Worm (Caenorhabditis elegans) whole organism, L1 larva: Measurements from ENCODE around the gene fbxb-106.
A peak's percentile ranks its signal among the peaks of the same experiment; 100 is the strongest.

ENCODE experiments used
- C16A3.4 ChIP-seq: fragments of 150-350 bp; optimal IDR thresholded peaks from 2 replicates; lab custom pipeline; 2014; ENCODE audit warnings: missing biosample characterization, missing genetic modification characterization
- Y116A8C.19 ChIP-seq: sonication (generic microtip); optimal IDR thresholded peaks from 2 replicates; lab custom pipeline; 2016; ENCODE audit warnings: missing compliant biosample characterization, missing genetic modification characterization, borderline replicate concordance
- alr-1 ChIP-seq: fragments of 200-800 bp; sonication (Bioruptor generic); optimal IDR thresholded peaks from 2 replicates; lab custom pipeline; 2018; ENCODE audit warnings: borderline replicate concordance, mild to moderate bottlenecking, missing genetic modification characterization, missing compliant biosample characterization
- blmp-1 ChIP-seq: fragments of 150-350 bp; optimal IDR thresholded peaks from 2 replicates; lab custom pipeline; 2014; ENCODE audit warnings: missing biosample characterization, missing genetic modification characterization
- ceh-82 ChIP-seq, 3 experiments: fragments of 150-350 bp in 1 of 3; sonication (generic microtip) in 2 of 3; optimal IDR thresholded peaks; 2 replicates each; lab custom pipeline; 2014 to 2017; ENCODE audit warnings: missing biosample characterization in 3 of 3, missing genetic modification characterization in 3 of 3
- ceh-88 ChIP-seq: fragments of 200-800 bp; sonication (Bioruptor generic); IDR thresholded peaks from 2 replicates; pipeline ENCODE4 v1.3.6; 2022; ENCODE audit warnings: missing genetic modification characterization, missing compliant biosample characterization
- efl-3 ChIP-seq: fragments of 200-800 bp; sonication (Bioruptor generic); optimal IDR thresholded peaks from 2 replicates; lab custom pipeline; 2018; ENCODE audit warnings: mild to moderate bottlenecking, missing genetic modification characterization, missing compliant biosample characterization
- egl-27 ChIP-seq, 2 experiments: fragments of 150-350 bp in 1 of 2; sonication (generic microtip); optimal IDR thresholded peaks; 3 replicates each; lab custom pipeline; 2017 to 2018; ENCODE audit warnings: missing biosample characterization in 2 of 2, missing genetic modification characterization in 2 of 2, missing genetic modification reagents in 2 of 2
- elt-2 ChIP-seq: sonication (generic microtip); optimal IDR thresholded peaks from 2 replicates; lab custom pipeline; 2016; ENCODE audit warnings: missing genetic modification characterization, mild to moderate bottlenecking, inconsistent platforms, missing compliant biosample characterization, missing genetic modification reagents
- elt-3 ChIP-seq, 6 experiments: fragments of 150-350 bp in 1 of 6; sonication (generic microtip); optimal IDR thresholded peaks; 2 replicates each; lab custom pipeline; 2017 to 2018; ENCODE audit warnings: missing biosample characterization in 6 of 6, missing genetic modification characterization in 6 of 6, inconsistent platforms in 1 of 6
- ets-5 ChIP-seq: fragments of 200-800 bp; sonication (Bioruptor generic); IDR thresholded peaks from 2 replicates; pipeline ENCODE4 v1.3.6; 2022; ENCODE audit warnings: missing genetic modification characterization, missing compliant biosample characterization
- fkh-10 ChIP-seq: sonication (generic microtip); optimal IDR thresholded peaks from 2 replicates; lab custom pipeline; 2017; ENCODE audit warnings: missing biosample characterization, missing genetic modification reagents, missing genetic modification characterization
- fkh-4 ChIP-seq: sonication (generic microtip); optimal IDR thresholded peaks from 2 replicates; lab custom pipeline; 2016; ENCODE audit warnings: missing compliant biosample characterization, missing genetic modification characterization, borderline replicate concordance
- hlh-4 ChIP-seq: sonication (generic microtip); optimal IDR thresholded peaks from 2 replicates; lab custom pipeline; 2016; ENCODE audit warnings: mild to moderate bottlenecking, missing genetic modification characterization, missing compliant biosample characterization
- hpl-2 ChIP-seq: fragments of 150-350 bp; optimal IDR thresholded peaks from 2 replicates; lab custom pipeline; 2014; ENCODE audit warnings: missing biosample characterization, missing genetic modification reagents, missing genetic modification characterization
- irx-1 ChIP-seq: sonication (generic microtip); optimal IDR thresholded peaks from 2 replicates; lab custom pipeline; 2016; ENCODE audit warnings: missing genetic modification characterization, missing compliant biosample characterization
- isw-1 ChIP-seq: fragments of 200-800 bp; sonication (Bioruptor generic); IDR thresholded peaks from 2 replicates; pipeline ENCODE4 v1.3.6; 2022; ENCODE audit warnings: missing genetic modification characterization, missing compliant biosample characterization
- jun-1 ChIP-seq: fragments of 150-350 bp; optimal IDR thresholded peaks from 2 replicates; lab custom pipeline; 2014; ENCODE audit warnings: missing biosample characterization, missing genetic modification reagents, missing genetic modification characterization
- lin-13 ChIP-seq: fragments of 150-350 bp; optimal IDR thresholded peaks from 2 replicates; lab custom pipeline; 2014; ENCODE audit warnings: missing biosample characterization, missing genetic modification reagents, missing genetic modification characterization
- lin-14 ChIP-seq: fragments of 200-800 bp; sonication (Bioruptor generic); optimal IDR thresholded peaks from 2 replicates; lab custom pipeline; 2018; ENCODE audit warnings: mild to moderate bottlenecking, missing genetic modification characterization, moderate library complexity, missing compliant biosample characterization
- lin-15B ChIP-seq: fragments of 150-350 bp; sonication (generic microtip); optimal IDR thresholded peaks from 3 replicates; lab custom pipeline; 2014; ENCODE audit warnings: missing biosample characterization, missing genetic modification characterization
- lin-39 ChIP-seq: fragments of 150-350 bp; optimal IDR thresholded peaks from 2 replicates; lab custom pipeline; 2014; ENCODE audit warnings: missing biosample characterization, missing genetic modification reagents, missing genetic modification characterization
- lir-3 ChIP-seq: sonication (generic microtip); optimal IDR thresholded peaks from 2 replicates; lab custom pipeline; 2016; ENCODE audit warnings: mild to moderate bottlenecking, missing genetic modification characterization, moderate library complexity, missing compliant biosample characterization; ENCODE audit not compliant: poor library complexity
- lsy-2 ChIP-seq, 2 experiments: fragments of 150-350 bp; optimal IDR thresholded peaks; 2 replicates each; lab custom pipeline; 2014; ENCODE audit warnings: missing biosample characterization in 2 of 2, missing genetic modification characterization in 2 of 2
- mab-9 ChIP-seq: fragments of 200-800 bp; sonication (Bioruptor generic); IDR thresholded peaks from 2 replicates; pipeline ENCODE4 v1.3.6; 2022; ENCODE audit warnings: missing genetic modification reagents, missing genetic modification characterization, missing compliant biosample characterization
- mdl-1 ChIP-seq, 2 experiments: fragments of 150-350 bp; optimal IDR thresholded peaks; 2 replicates each; lab custom pipeline; 2014 to 2017; ENCODE audit warnings: missing biosample characterization in 2 of 2, missing genetic modification characterization in 2 of 2, inconsistent platforms in 1 of 2
- nhr-11 ChIP-seq: fragments of 150-350 bp; optimal IDR thresholded peaks from 2 replicates; lab custom pipeline; 2014; ENCODE audit warnings: missing biosample characterization, missing genetic modification characterization
- nhr-19 ChIP-seq: fragments of 200-800 bp; sonication (Bioruptor generic); conservative IDR thresholded peaks from 2 replicates; pipeline ENCODE4 v1.3.6; 2022; ENCODE audit warnings: missing genetic modification characterization, missing compliant biosample characterization
- nhr-28 ChIP-seq: fragments of 150-350 bp; optimal IDR thresholded peaks from 2 replicates; lab custom pipeline; 2014; ENCODE audit warnings: missing biosample characterization, missing genetic modification characterization
- nhr-76 ChIP-seq: sonication (generic microtip); optimal IDR thresholded peaks from 2 replicates; lab custom pipeline; 2017; ENCODE audit warnings: missing biosample characterization, missing genetic modification characterization
- nhr-77 ChIP-seq: fragments of 150-350 bp; optimal IDR thresholded peaks from 2 replicates; lab custom pipeline; 2014; ENCODE audit warnings: missing biosample characterization, missing genetic modification characterization
- nhr-85 ChIP-seq: sonication (generic microtip); peaks from one replicate; lab custom pipeline; 2016; ENCODE audit warnings: missing genetic modification characterization, inconsistent platforms, missing compliant biosample characterization
- pag-3 ChIP-seq: sonication (generic microtip); optimal IDR thresholded peaks from 2 replicates; lab custom pipeline; 2017; ENCODE audit warnings: missing genetic modification characterization, mild to moderate bottlenecking, missing compliant biosample characterization, antibody characterized with exemption, borderline replicate concordance; ENCODE audit not compliant: insufficient read depth
- pax-3 ChIP-seq: fragments of 200-800 bp; sonication (Bioruptor generic); optimal IDR thresholded peaks from 2 replicates; lab custom pipeline; 2018; ENCODE audit warnings: mild to moderate bottlenecking, missing genetic modification characterization, moderate library complexity, missing compliant biosample characterization
- pqm-1 ChIP-seq: sonication (generic microtip); optimal IDR thresholded peaks from 3 replicates; lab custom pipeline; 2017; ENCODE audit warnings: missing biosample characterization, missing genetic modification characterization
- rnt-1 ChIP-seq: sonication (generic microtip); optimal IDR thresholded peaks from 2 replicates; lab custom pipeline; 2016; ENCODE audit warnings: mild to moderate bottlenecking, missing genetic modification characterization, moderate library complexity, missing compliant biosample characterization
- skn-1 ChIP-seq: fragments of 150-350 bp; optimal IDR thresholded peaks from 2 replicates; lab custom pipeline; 2014; ENCODE audit warnings: missing biosample characterization, missing genetic modification characterization
- snpc-4 ChIP-seq: fragments of 150-350 bp; optimal IDR thresholded peaks from 2 replicates; lab custom pipeline; 2014; ENCODE audit warnings: missing biosample characterization, missing genetic modification characterization
- sox-4 ChIP-seq: sonication (generic microtip); optimal IDR thresholded peaks from 2 replicates; lab custom pipeline; 2016; ENCODE audit warnings: missing genetic modification characterization, missing compliant biosample characterization
- sup-37 ChIP-seq: fragments of 200-800 bp; sonication (Bioruptor generic); optimal IDR thresholded peaks from 2 replicates; lab custom pipeline; 2018; ENCODE audit warnings: mild to moderate bottlenecking, missing genetic modification characterization, missing compliant biosample characterization
- tbx-2 ChIP-seq: sonication (generic microtip); optimal IDR thresholded peaks from 2 replicates; lab custom pipeline; 2016; ENCODE audit warnings: missing genetic modification characterization, missing compliant biosample characterization
- tlp-1 ChIP-seq: fragments of 150-350 bp; optimal IDR thresholded peaks from 2 replicates; lab custom pipeline; 2014; ENCODE audit warnings: missing biosample characterization, missing genetic modification characterization
- unc-130 ChIP-seq: fragments of 150-350 bp; optimal IDR thresholded peaks from 2 replicates; lab custom pipeline; 2017; ENCODE audit warnings: missing biosample characterization, missing genetic modification characterization, inconsistent platforms
- unc-30 ChIP-seq: sonication (generic microtip); optimal IDR thresholded peaks from 2 replicates; lab custom pipeline; 2017; ENCODE audit warnings: missing biosample characterization, missing genetic modification characterization
- unc-86 ChIP-seq: sonication (generic microtip); optimal IDR thresholded peaks from 2 replicates; lab custom pipeline; 2016; ENCODE audit warnings: missing genetic modification characterization, missing compliant biosample characterization
- unc-98 ChIP-seq: fragments of 200-800 bp; sonication (Bioruptor generic); IDR thresholded peaks from 2 replicates; pipeline ENCODE4 v1.3.6; 2022; ENCODE audit warnings: missing genetic modification characterization, missing compliant biosample characterization
- vab-15 ChIP-seq: sonication (generic microtip); optimal IDR thresholded peaks from 2 replicates; lab custom pipeline; 2017; ENCODE audit warnings: missing genotype, mild to moderate bottlenecking, missing genetic modification characterization, missing compliant biosample characterization
- zip-4 ChIP-seq: fragments of 200-800 bp; sonication (Bioruptor generic); optimal IDR thresholded peaks from 2 replicates; lab custom pipeline; 2018; ENCODE audit warnings: mild to moderate bottlenecking, missing genetic modification characterization, moderate library complexity, missing compliant biosample characterization
- ztf-11 ChIP-seq, 2 experiments: sonication (generic microtip); optimal IDR thresholded peaks; 2 replicates each; lab custom pipeline; 2016 to 2017; ENCODE audit warnings: missing genetic modification characterization in 2 of 2, missing biosample characterization in 1 of 2, missing compliant biosample characterization in 1 of 2

Gene fbxb-106

DNA sequence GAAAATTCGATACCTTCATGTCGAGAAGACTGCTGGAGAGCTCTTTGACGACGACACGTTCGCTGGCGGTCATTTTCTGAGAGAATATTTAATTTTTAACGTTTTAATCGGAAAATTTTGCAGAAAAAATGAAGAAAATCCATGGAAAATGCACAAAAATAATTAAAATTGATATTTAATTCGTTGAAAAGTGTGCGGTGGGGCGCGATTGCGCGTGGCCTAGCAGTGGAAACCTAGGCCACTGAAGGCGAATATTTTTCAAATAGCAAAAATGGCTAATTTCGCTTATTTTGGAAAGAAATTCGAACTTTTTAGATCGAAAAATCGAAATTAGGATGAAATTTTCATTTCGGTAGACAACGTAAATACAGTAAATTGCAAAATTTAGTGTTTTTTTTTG, 9.7 kb upstream of the fbxb-106 start, which contains the start of gene F29A7.6 (continued):
- TF ChIP-seq lin-39 (tag; lab: Kevin White, UChicago): peak; percentile 2
- peak; percentile 67 for TF ChIP-seq nhr-85 (tag; lab: Kevin White, UChicago)
- no peak for TF ChIP-seq hlh-4 (tag; lab: Kevin White, UChicago)
- no peak for TF ChIP-seq nhr-28 (tag; lab: Kevin White, UChicago)
- TF ChIP-seq irx-1: peak; percentile 78
- no peak for TF ChIP-seq pqm-1 (tag; lab: Kevin White, UChicago)
- peak in 1 of 6 experiments; percentile 17 for TF ChIP-seq elt-3 (tag; optimal IDR thresholded peaks at IDR 0.05; lab: Kevin White, UChicago)
- TF ChIP-seq tbx-2 (tag; lab: Kevin White, UChicago): peak; percentile 78
- peak; percentile 46 for TF ChIP-seq C16A3.4
- TF ChIP-seq hpl-2 (GFP tag; lab: Kevin White, UChicago): no peak
- TF ChIP-seq fkh-4 (tag; lab: Kevin White, UChicago): peak; percentile 81
- TF ChIP-seq vab-15 (tag; lab: Kevin White, UChicago): no peak
- TF ChIP-seq egl-27 (tag; optimal IDR thresholded peaks at IDR 0.05; lab: Kevin White, UChicago): no peak
- TF ChIP-seq fkh-10: no peak
- no peak for TF ChIP-seq blmp-1
- TF ChIP-seq lin-14 (GFP tag; lab: Kevin White, UChicago): peak; percentile 78
- peak; percentile 50 for TF ChIP-seq isw-1 (GFP tag; lab: Robert Waterston, UW)
- TF ChIP-seq nhr-11 (tag; lab: Kevin White, UChicago): no peak
- peak; percentile 57 for TF ChIP-seq lin-13 (GFP tag; lab: Kevin White, UChicago)
- no peak for TF ChIP-seq tlp-1 (tag; lab: Kevin White, UChicago)
- TF ChIP-seq mdl-1 (tag; optimal IDR thresholded peaks at IDR 0.05; lab: Kevin White, UChicago): peak in 1 of 2 experiments; percentile 2
- no peak for TF ChIP-seq nhr-76 (tag; lab: Kevin White, UChicago)
- TF ChIP-seq ets-5 (GFP tag; lab: Robert Waterston, UW): no peak
- TF ChIP-seq sox-4 (tag; lab: Kevin White, UChicago): peak; percentile 65
- no peak for TF ChIP-seq lir-3 (tag; lab: Kevin White, UChicago)
- TF ChIP-seq pag-3: no peak
- peak; percentile 60 for TF ChIP-seq lin-15B (tag; lab: Kevin White, UChicago)
- TF ChIP-seq ztf-11 (tag; optimal IDR thresholded peaks at IDR 0.05; lab: Kevin White, UChicago): peak in 1 of 2 experiments; percentile 83
- peak; percentile 95 for TF ChIP-seq rnt-1 (tag; lab: Kevin White, UChicago)
- TF ChIP-seq nhr-77 (tag; lab: Kevin White, UChicago): peak; percentile 3
- peak; percentile 65 to 71 (median 66) for TF ChIP-seq ceh-82 (tag; optimal IDR thresholded peaks at IDR 0.05; lab: Kevin White, UChicago)
- peak; percentile 65 for TF ChIP-seq nhr-19 (GFP tag; lab: Robert Waterston, UW)
- TF ChIP-seq lsy-2 (tag; optimal IDR thresholded peaks at IDR 0.05; lab: Kevin White, UChicago): peak in 1 of 2 experiments; percentile 69
- no peak for TF ChIP-seq alr-1 (tag; lab: Kevin White, UChicago)

- no peak for TF ChIP-seq nhr-19 (GFP tag; lab: Robert Waterston, UW)
- TF ChIP-seq fkh-4 (tag; lab: Kevin White, UChicago): no peak
- no peak for TF ChIP-seq skn-1 (tag; lab: Kevin White, UChicago)
- TF ChIP-seq unc-130: no peak
- TF ChIP-seq tbx-2 (tag; lab: Kevin White, UChicago): no peak
- no peak for TF ChIP-seq unc-98 (GFP tag; lab: Robert Waterston, UW)
Measured at ce11 chrII:2752999-2753398, 9.2 kb upstream of the fbxb-106 start, which contains the start of gene F29A7.3. Gene F29A7.3, plus strand, starts transcription at chrII:2753299.

- no peak for TF ChIP-seq unc-30 (tag; lab: Kevin White, UChicago)
- no peak for TF ChIP-seq nhr-19 (GFP tag; lab: Robert Waterston, UW)
- no peak for TF ChIP-seq ceh-88
- TF ChIP-seq elt-2 (tag; lab: Kevin White, UChicago): no peak
- no peak for TF ChIP-seq efl-3
- no peak for TF ChIP-seq Y116A8C.19 (tag; lab: Kevin White, UChicago)
- no peak for TF ChIP-seq sup-37 (GFP tag; lab: Kevin White, UChicago)
- TF ChIP-seq pag-3: no peak
- no peak for TF ChIP-seq fkh-4 (tag; lab: Kevin White, UChicago)
- no peak for TF ChIP-seq mab-9 (GFP tag; lab: Robert Waterston, UW)
- TF ChIP-seq unc-86: no peak
- TF ChIP-seq snpc-4: no peak
- TF ChIP-seq jun-1: no peak
- no peak for TF ChIP-seq zip-4 (GFP tag; lab: Kevin White, UChicago)
- no peak for TF ChIP-seq pax-3 (tag; lab: Kevin White, UChicago)
- no peak for TF ChIP-seq elt-3 (tag; optimal IDR thresholded peaks at IDR 0.05; lab: Kevin White, UChicago)
Measured at ce11 chrII:2754595-2754994, 7.6 kb upstream of the fbxb-106 start.
